Fruit fly (Drosophila melanogaster): ENCODE data around the gene Ddx56.

Gene Ddx56

DNA sequence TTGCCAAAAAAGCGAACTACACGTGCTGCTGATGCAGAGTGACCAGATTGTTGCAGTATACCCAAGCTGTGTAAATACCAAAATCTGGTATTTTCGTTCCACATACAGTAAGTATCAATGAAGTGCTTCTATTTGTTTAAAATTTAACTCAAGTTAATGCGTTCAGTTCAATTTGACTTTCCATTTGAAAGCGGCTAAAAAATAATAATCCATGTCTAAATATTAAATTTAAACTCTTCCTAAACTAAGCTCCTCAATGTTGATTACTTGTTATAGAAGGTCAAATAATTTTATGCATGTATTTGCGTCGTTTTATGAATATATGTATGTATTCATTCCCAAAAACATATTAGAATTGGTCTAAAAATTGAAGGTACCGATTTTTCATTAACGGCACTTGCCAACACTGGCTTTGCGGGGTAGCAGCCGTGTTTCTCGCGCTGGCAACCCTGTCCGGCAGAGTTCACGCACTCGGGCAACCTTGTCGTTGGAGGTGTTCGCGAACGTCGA, 37.9 kb downstream of the Ddx56 start, which contains the start of the genes peng and sol (continued):
- TF ChIP-seq CG17802 (tag; optimal IDR thresholded peaks at IDR 0.05) (no peak), gt (GFP tag; IDR thresholded peaks at IDR 0.05) (no peak; the same call in 1 of the 2 replicates), h (optimal IDR thresholded peaks at IDR 0.05) (no peak), Oaz (GFP tag; IDR thresholded peaks at IDR 0.05) (peak; percentile 54), bigmax (GFP tag; optimal IDR thresholded peaks at IDR 0.05) (no peak), CG30431 (GFP tag; optimal IDR thresholded peaks at IDR 0.05) (peak; percentile 56), CG18599 (GFP tag; optimal IDR thresholded peaks at IDR 0.05) (peak; percentile 71), so (GFP tag; IDR thresholded peaks at IDR 0.05) (no peak), CG2116 (GFP tag; optimal IDR thresholded peaks at IDR 0.05) (peak; percentile 61), CG9797 (GFP tag; optimal IDR thresholded peaks at IDR 0.05) (peak; percentile 71), ato (GFP tag; IDR thresholded peaks at IDR 0.05; ENCODE audit: partially characterized antibody) (no peak), al (GFP tag; IDR thresholded peaks at IDR 0.05) (peak; percentile 46; the same call in 1 of the 2 replicates), CG17328 (GFP tag; IDR thresholded peaks at IDR 0.05) (peak; percentile 36), CG17361 (GFP tag; IDR thresholded peaks at IDR 0.05) (peak; percentile 84; the same call in 2 of the 3 replicates), seq (GFP tag; IDR thresholded peaks at IDR 0.05) (peak; percentile 53), fd64A (GFP tag; optimal IDR thresholded peaks at IDR 0.05) (no peak), Hmx (GFP tag; optimal IDR thresholded peaks at IDR 0.05) (no peak), CG2202 (tag; optimal IDR thresholded peaks at IDR 0.05) (peak; percentile 34), CG10654 (GFP tag; optimal IDR thresholded peaks at IDR 0.05) (peak; percentile 61), Lpt (GFP tag; optimal IDR thresholded peaks at IDR 0.05) (no peak), lola (GFP tag; optimal IDR thresholded peaks at IDR 0.05) (peak in 1 of 3 experiments; percentile 66), NK7.1 (GFP tag; optimal IDR thresholded peaks at IDR 0.05) (peak; percentile 32), CG5180 (GFP tag; optimal IDR thresholded peaks at IDR 0.05) (no peak), kni (GFP tag; optimal IDR thresholded peaks at IDR 0.05) (no peak), CG17612 (GFP tag; IDR thresholded peaks at IDR 0.05) (no peak), GATAe (GFP tag; conservative IDR thresholded peaks at IDR 0.05) (no peak), CG16779 (GFP tag; IDR thresholded peaks at IDR 0.05) (no peak), Hr3 (GFP tag; optimal IDR thresholded peaks at IDR 0.05) (peak; percentile 76), Lim3 (GFP tag; IDR thresholded peaks at IDR 0.05) (no peak), CG3995 (GFP tag; optimal IDR thresholded peaks at IDR 0.05) (peak; percentile 6), CG12942 (GFP tag; optimal IDR thresholded peaks at IDR 0.05) (peak; percentile 78), sim (GFP tag; IDR thresholded peaks at IDR 0.05) (no peak), CG4282 (GFP tag; optimal IDR thresholded peaks at IDR 0.05) (peak; percentile 34), Sox102F (GFP tag; optimal IDR thresholded peaks at IDR 0.05) (peak; percentile 69), crol (GFP tag; IDR thresholded peaks at IDR 0.05) (no peak), CG2120 (GFP tag; optimal IDR thresholded peaks at IDR 0.05) (peak; percentile 89), CG11560 (tag; IDR thresholded peaks at IDR 0.05) (0 out of 3 replicates have a peak, but pooled peaks have one; percentile 43), CG10565 (GFP tag; optimal IDR thresholded peaks at IDR 0.05) (no peak), slou (GFP tag; optimal IDR thresholded peaks at IDR 0.05) (peak; percentile 77), HmgZ (tag; optimal IDR thresholded peaks at IDR 0.05) (peak; percentile 31), CG7963 (GFP tag; IDR thresholded peaks at IDR 0.05; ENCODE audit: partially characterized antibody) (no peak), CG2678 (tag; optimal IDR thresholded peaks at IDR 0.05) (peak; percentile 76), row (GFP tag; IDR thresholded peaks at IDR 0.05) (peak; percentile 87), odd (GFP tag; optimal IDR thresholded peaks at IDR 0.05) (peak; percentile 24), dm (GFP tag; optimal IDR thresholded peaks at IDR 0.05) (peak; percentile 92), cas (GFP tag; IDR thresholded peaks at IDR 0.05) (no peak), dmrt11E (tag; optimal IDR thresholded peaks at IDR 0.05) (peak; percentile 68), CG2129 (GFP tag; IDR thresholded peaks at IDR 0.05; ENCODE audit: partially characterized antibody) (no peak), Antp (GFP tag; optimal IDR thresholded peaks at IDR 0.05) (peak; percentile 78), pita (GFP tag; optimal IDR thresholded peaks at IDR 0.05) (no peak), insv (GFP tag; optimal IDR thresholded peaks at IDR 0.05) (peak in 1 of 2 experiments; percentile 45)
